Fruit fly (Drosophila melanogaster): Measurements from ENCODE around the gene CG34041.

DNA sequence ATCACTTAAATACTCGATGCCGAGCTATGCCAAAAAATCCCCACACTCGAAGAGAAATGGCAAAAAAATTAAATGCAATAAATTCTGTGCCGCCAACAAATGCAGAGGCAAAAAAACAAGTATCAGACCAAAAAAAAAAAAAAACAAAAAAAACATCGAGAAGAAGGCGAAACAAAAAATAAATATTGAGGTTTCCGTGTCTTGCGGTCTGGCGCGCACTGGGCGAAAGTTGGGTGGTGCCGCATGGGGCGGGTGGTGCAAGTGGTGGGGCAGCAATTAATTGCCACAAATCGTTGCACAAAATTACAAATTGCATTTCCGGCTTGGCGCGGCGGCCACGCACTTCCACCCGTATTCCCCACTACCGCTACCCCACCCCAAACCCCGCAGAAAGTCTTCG lies 26.6 kb downstream of the CG34041 start:
- TF ChIP-seq pan (optimal IDR thresholded peaks at IDR 0.05) = no peak
- no peak for TF ChIP-seq Dll (optimal IDR thresholded peaks at IDR 0.05)
- TF ChIP-seq psq (optimal IDR thresholded peaks at IDR 0.05) = no peak
